Fruit fly (Drosophila melanogaster) whole organism, prepupa: ENCODE data around the gene CG17364.
A peak's percentile ranks its signal among the peaks of the same experiment; 100 is the strongest.

Experiments used
- CG10669 ChIP-seq: fragments of 200-800 bp; sonication (Bioruptor generic); optimal IDR thresholded peaks from 3 replicates; lab custom pipeline; 2018; ENCODE audit warnings: missing biosample characterization, mild to moderate bottlenecking, missing genetic modification characterization, moderate library complexity
- CG11294 ChIP-seq: fragments of 200-800 bp; sonication (Bioruptor generic); IDR thresholded peaks from 2 replicates; pipeline ENCODE4 v1.3.6; 2022; ENCODE audit warnings: missing biosample characterization, missing genetic modification characterization
- CG11902 ChIP-seq: fragments of 200-800 bp; sonication (Bioruptor generic); optimal IDR thresholded peaks from 3 replicates; lab custom pipeline; 2016; ENCODE audit warnings: missing biosample characterization, missing genetic modification characterization
- CG15336 ChIP-seq: fragments of 200-800 bp; sonication (Bioruptor generic); IDR thresholded peaks from 2 replicates; pipeline ENCODE4 v1.3.6; 2022; ENCODE audit warnings: missing biosample characterization, missing genetic modification characterization
- CG1621 ChIP-seq: fragments of 200-800 bp; sonication (Bioruptor generic); optimal IDR thresholded peaks from 3 replicates; lab custom pipeline; 2018; ENCODE audit warnings: missing biosample characterization, mild to moderate bottlenecking, missing genetic modification characterization
- CG16779 ChIP-seq: fragments of 200-800 bp; sonication (Bioruptor generic); optimal IDR thresholded peaks from 3 replicates; lab custom pipeline; 2017; ENCODE audit warnings: missing biosample characterization, mild to moderate bottlenecking, missing genetic modification characterization
- CG3032 ChIP-seq: fragments of 200-800 bp; optimal IDR thresholded peaks from 2 replicates; lab custom pipeline; 2019; ENCODE audit warnings: missing biosample characterization, mild to moderate bottlenecking, missing genetic modification characterization, moderate library complexity
- CG32006 ChIP-seq: fragments of 200-800 bp; sonication (Bioruptor generic); optimal IDR thresholded peaks from 3 replicates; lab custom pipeline; 2017; ENCODE audit warnings: missing biosample characterization, mild to moderate bottlenecking, missing genetic modification characterization
- CG34406 ChIP-seq: fragments of 200-800 bp; sonication (Bioruptor generic); optimal IDR thresholded peaks from 3 replicates; lab custom pipeline; 2016; ENCODE audit warnings: missing biosample characterization, missing genetic modification characterization
- CG3919 ChIP-seq: fragments of 200-800 bp; sonication (Bioruptor generic); optimal IDR thresholded peaks from 3 replicates; lab custom pipeline; 2016; ENCODE audit warnings: missing biosample characterization, missing genetic modification characterization
- CG6163 ChIP-seq: fragments of 200-800 bp; sonication (Bioruptor generic); IDR thresholded peaks from 3 replicates; pipeline ENCODE4 v1.3.6; 2022; ENCODE audit warnings: missing biosample characterization, missing genetic modification characterization
- CG6276 ChIP-seq: fragments of 200-800 bp; sonication (Bioruptor generic); optimal IDR thresholded peaks from 2 replicates; lab custom pipeline; 2017; ENCODE audit warnings: missing biosample characterization, mild to moderate bottlenecking, missing genetic modification characterization
- CG6808 ChIP-seq: fragments of 200-800 bp; sonication (Bioruptor generic); optimal IDR thresholded peaks from 3 replicates; lab custom pipeline; 2017; ENCODE audit warnings: missing biosample characterization, missing genetic modification characterization, mild to moderate bottlenecking, moderate library complexity, missing genetic modification reagents
- CG7368 ChIP-seq: fragments of 200-800 bp; sonication (Bioruptor generic); optimal IDR thresholded peaks from 3 replicates; lab custom pipeline; 2016; ENCODE audit warnings: missing biosample characterization, missing genetic modification characterization
- CG8319 ChIP-seq: fragments of 200-800 bp; sonication (Bioruptor generic); optimal IDR thresholded peaks from 3 replicates; lab custom pipeline; 2016; ENCODE audit warnings: missing biosample characterization, missing genetic modification characterization
- CG9139 ChIP-seq: fragments of 200-800 bp; sonication (Bioruptor generic); optimal IDR thresholded peaks from 3 replicates; lab custom pipeline; 2017; ENCODE audit warnings: missing biosample characterization, mild to moderate bottlenecking, missing genetic modification characterization
- Eip75B ChIP-seq: fragments of 200-800 bp; sonication (Bioruptor generic); optimal IDR thresholded peaks from 3 replicates; lab custom pipeline; 2016; ENCODE audit warnings: missing biosample characterization, missing genetic modification characterization
- Eip78C ChIP-seq: fragments of 200-800 bp; sonication (Bioruptor generic); peaks from one replicate; lab custom pipeline; 2016; ENCODE audit warnings: missing biosample characterization, missing genetic modification characterization
- Eip93F ChIP-seq: fragments of 200-800 bp; sonication (Bioruptor generic); optimal IDR thresholded peaks from 2 replicates; lab custom pipeline; 2016; ENCODE audit warnings: missing biosample characterization, mild to moderate bottlenecking, missing genetic modification characterization
- Ets96B ChIP-seq: fragments of 200-800 bp; optimal IDR thresholded peaks from 2 replicates; lab custom pipeline; 2019; ENCODE audit warnings: missing biosample characterization, mild to moderate bottlenecking, missing genetic modification characterization, moderate library complexity
- Hr38 ChIP-seq: sonication (Bioruptor generic); optimal IDR thresholded peaks from 2 replicates; lab custom pipeline; 2016; ENCODE audit warnings: missing biosample characterization, missing genetic modification characterization
- Hr39 ChIP-seq: fragments of 200-800 bp; sonication (Bioruptor generic); optimal IDR thresholded peaks from 2 replicates; lab custom pipeline; 2016; ENCODE audit warnings: missing biosample characterization, missing genetic modification characterization
- Lpt ChIP-seq: fragments of 200-800 bp; sonication (Bioruptor generic); optimal IDR thresholded peaks from 3 replicates; lab custom pipeline; 2016; ENCODE audit warnings: missing biosample characterization, missing genetic modification characterization
- OdsH ChIP-seq: fragments of 200-800 bp; sonication (Bioruptor generic); optimal IDR thresholded peaks from 3 replicates; lab custom pipeline; 2016; ENCODE audit warnings: missing biosample characterization, missing genetic modification characterization
- Smox ChIP-seq: fragments of 200-800 bp; sonication (Bioruptor generic); optimal IDR thresholded peaks from 3 replicates; lab custom pipeline; 2016; ENCODE audit warnings: missing biosample characterization, missing genetic modification characterization
- Sox14 ChIP-seq: fragments of 200-800 bp; sonication (Bioruptor generic); optimal IDR thresholded peaks from 3 replicates; lab custom pipeline; 2016; ENCODE audit warnings: missing biosample characterization, missing genetic modification characterization
- dac ChIP-seq: fragments of 200-800 bp; sonication (Bioruptor generic); optimal IDR thresholded peaks from 2 replicates; lab custom pipeline; 2017; ENCODE audit warnings: missing biosample characterization, mild to moderate bottlenecking, missing genetic modification characterization
- dsx ChIP-seq: fragments of 200-800 bp; optimal IDR thresholded peaks from 3 replicates; lab custom pipeline; 2019; ENCODE audit warnings: missing biosample characterization, mild to moderate bottlenecking, missing genetic modification characterization, moderate library complexity; ENCODE audit not compliant: poor library complexity, severe bottlenecking
- eg ChIP-seq: fragments of 200-800 bp; sonication (Bioruptor generic); IDR thresholded peaks from 3 replicates; pipeline ENCODE4 v1.3.6; 2022; ENCODE audit warnings: missing biosample characterization, missing genetic modification characterization
- esn ChIP-seq: fragments of 200-800 bp; sonication (Bioruptor generic); optimal IDR thresholded peaks from 2 replicates; lab custom pipeline; 2016; ENCODE audit warnings: missing biosample characterization, mild to moderate bottlenecking, missing genetic modification characterization, moderate library complexity
- fkh ChIP-seq: fragments of 200-800 bp; sonication (Bioruptor generic); optimal IDR thresholded peaks from 3 replicates; lab custom pipeline; 2017; ENCODE audit warnings: missing biosample characterization, mild to moderate bottlenecking, missing genetic modification characterization, moderate library complexity
- lz ChIP-seq: fragments of 200-800 bp; sonication (Bioruptor generic); optimal IDR thresholded peaks from 3 replicates; lab custom pipeline; 2016; ENCODE audit warnings: missing biosample characterization, missing genetic modification characterization
- net ChIP-seq: fragments of 200-800 bp; sonication (Bioruptor generic); optimal IDR thresholded peaks from 3 replicates; lab custom pipeline; 2016; ENCODE audit warnings: missing biosample characterization, missing genetic modification characterization
- pdm3 ChIP-seq: fragments of 200-800 bp; sonication (Bioruptor generic); optimal IDR thresholded peaks from 3 replicates; lab custom pipeline; 2016; ENCODE audit warnings: missing biosample characterization, missing genetic modification characterization
- salr ChIP-seq, 2 experiments: fragments of 200-800 bp; sonication (Bioruptor generic); optimal IDR thresholded peaks; 3 replicates each; lab custom pipeline; 2016 to 2018; ENCODE audit warnings: missing biosample characterization in 2 of 2, missing genetic modification characterization in 2 of 2, mild to moderate bottlenecking in 1 of 2
- spab ChIP-seq: fragments of 200-800 bp; sonication (Bioruptor generic); optimal IDR thresholded peaks from 2 replicates; lab custom pipeline; 2017; ENCODE audit warnings: missing biosample characterization, mild to moderate bottlenecking, missing genetic modification characterization, missing genetic modification reagents
- ss ChIP-seq, 2 experiments: fragments of 200-800 bp; sonication (Bioruptor generic); optimal IDR thresholded peaks; 2 replicates in 1 of 2; 3 replicates in 1 of 2; lab custom pipeline; 2017 to 2018; ENCODE audit warnings: mild to moderate bottlenecking in 2 of 2, missing biosample characterization in 2 of 2, missing genetic modification characterization in 2 of 2, moderate library complexity in 1 of 2
- topi ChIP-seq: fragments of 200-800 bp; sonication (Bioruptor generic); optimal IDR thresholded peaks from 3 replicates; lab custom pipeline; 2016; ENCODE audit warnings: missing biosample characterization, missing genetic modification characterization
- vri ChIP-seq: fragments of 200-800 bp; sonication (Bioruptor generic); optimal IDR thresholded peaks from 3 replicates; lab custom pipeline; 2016; ENCODE audit warnings: missing biosample characterization, mild to moderate bottlenecking, missing genetic modification characterization

Gene CG17364

DNA sequence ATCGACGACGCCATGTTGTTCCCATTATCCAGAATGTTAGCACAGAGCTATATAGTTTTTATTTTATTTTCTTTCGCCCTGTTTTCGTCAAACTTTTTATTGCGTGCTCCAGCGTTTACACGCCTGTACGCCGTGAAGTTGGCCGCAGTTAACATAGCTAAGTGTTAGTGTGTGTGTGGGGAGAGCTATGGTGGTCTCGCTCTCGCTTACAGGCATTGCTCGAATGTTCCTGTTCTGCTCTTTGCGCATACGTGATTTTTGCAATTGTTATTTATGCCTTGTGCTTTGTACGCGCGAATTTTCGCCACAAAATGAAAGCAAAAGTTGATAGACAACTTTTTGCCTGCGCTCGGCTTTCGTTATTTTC is 10.8 kb upstream of the CG17364 start (continued):
- TF ChIP-seq CG8319 (no peak), Smox (GFP tag; lab: Kevin White, UChicago) (no peak), CG34406 (GFP tag; lab: Kevin White, UChicago) (no peak)

DNA sequence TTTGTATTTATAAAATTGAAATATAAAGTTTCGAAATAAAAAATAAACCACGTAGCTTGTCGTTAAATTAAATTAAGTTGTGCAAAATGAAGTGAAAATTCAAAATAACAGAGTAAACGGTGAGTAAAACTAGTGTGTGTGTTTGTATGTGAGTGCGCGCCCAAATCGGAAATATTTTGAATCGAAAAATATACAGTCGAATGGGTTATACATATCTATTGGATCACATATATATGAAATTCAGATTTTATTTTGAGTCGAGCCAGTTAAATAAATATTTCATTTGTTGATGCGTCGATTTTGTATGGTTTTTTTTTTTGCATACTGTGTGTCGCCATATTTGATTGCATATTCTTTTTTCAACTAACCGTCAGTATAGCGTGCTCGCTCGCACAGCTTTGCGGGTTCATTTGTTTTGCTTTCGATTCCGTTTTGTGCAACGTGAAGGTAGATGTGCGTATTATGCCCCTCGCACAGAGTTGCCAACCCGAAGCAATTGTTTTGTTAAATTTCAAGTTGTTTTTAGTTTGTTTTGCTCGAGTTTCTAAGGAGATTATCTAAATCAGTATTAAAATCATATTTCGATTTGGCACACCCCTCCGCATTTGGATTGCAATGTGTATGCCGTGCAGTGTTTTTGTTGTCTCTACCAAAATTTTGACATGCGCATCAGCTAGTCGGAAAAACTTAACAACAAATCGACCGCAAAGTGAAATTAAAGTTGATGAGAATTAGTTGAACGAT is 10.3 kb upstream of the CG17364 start:
- TF ChIP-seq esn (GFP tag; lab: Kevin White, UChicago) (peak; percentile 52), CG11294 (GFP tag; lab: Robert Waterston, UW) (no peak), Hr39 (GFP tag; lab: Kevin White, UChicago) (peak; percentile 15), Ets96B (peak; percentile 31), dac (GFP tag; lab: Kevin White, UChicago) (peak; percentile 45), eg (GFP tag; lab: Robert Waterston, UW) (peak; percentile 63; the same call in 2 of the 3 replicates), topi (GFP tag; lab: Kevin White, UChicago) (peak; percentile 16), Smox (GFP tag; lab: Kevin White, UChicago) (peak; percentile 4), CG10669 (GFP tag; lab: Kevin White, UChicago) (peak; percentile 37), Sox14 (peak; percentile 47), Eip75B (GFP tag; lab: Kevin White, UChicago) (peak; percentile 41), CG7368 (GFP tag; lab: Kevin White, UChicago) (no peak), pdm3 (peak; percentile 15), Eip93F (GFP tag; lab: Kevin White, UChicago) (no peak), ss (GFP tag; optimal IDR thresholded peaks at IDR 0.05; lab: Kevin White, UChicago) (peak in 1 of 2 experiments; percentile 55), Hr38 (GFP tag; lab: Kevin White, UChicago) (no peak), CG16779 (peak; percentile 1), CG32006 (GFP tag; lab: Kevin White, UChicago) (peak; percentile 14), salr (GFP tag; optimal IDR thresholded peaks at IDR 0.05; lab: Kevin White, UChicago) (no peak), CG1621 (tag; lab: Kevin White, UChicago) (peak; percentile 34), Eip78C (GFP tag; lab: Kevin White, UChicago) (peak; percentile 55), lz (peak; percentile 23), net (no peak), CG6808 (peak; percentile 36), spab (GFP tag; lab: Kevin White, UChicago) (peak; percentile 8), CG6276 (GFP tag; lab: Kevin White, UChicago) (no peak), CG3032 (tag; lab: Kevin White, UChicago) (peak; percentile 22), CG6163 (GFP tag; lab: Robert Waterston, UW) (peak; percentile 75), fkh (GFP tag; lab: Kevin White, UChicago) (peak; percentile 30)

DNA sequence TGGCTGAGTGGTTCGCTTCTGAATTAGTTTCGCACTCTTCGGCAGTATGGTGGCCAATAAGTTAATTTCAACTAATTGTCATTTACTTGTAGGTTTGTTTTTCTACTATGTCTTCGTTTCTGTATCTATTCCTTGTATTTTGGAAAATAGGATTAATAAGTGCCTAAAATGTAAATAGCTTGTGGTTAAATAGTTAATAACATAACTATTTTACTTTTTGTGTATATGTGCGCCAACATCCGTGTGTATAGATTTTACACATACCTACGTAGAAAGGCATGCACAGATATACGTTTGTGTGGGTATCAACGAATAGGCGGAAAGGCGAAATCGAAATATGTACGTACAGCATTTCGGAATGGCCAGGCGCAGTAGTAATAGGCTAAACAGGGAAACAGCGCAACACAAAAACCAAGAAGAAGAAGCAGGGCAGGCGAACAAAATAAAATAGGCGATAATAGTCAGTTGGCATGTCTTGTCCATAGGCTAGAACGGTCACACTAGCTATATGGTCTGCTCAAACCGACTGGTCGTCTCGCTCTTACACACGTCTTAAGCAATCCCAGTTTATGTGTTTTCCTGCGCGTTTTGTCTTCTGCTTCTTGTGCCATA is 9.4 kb upstream of the CG17364 start:
- TF ChIP-seq Eip78C (GFP tag; lab: Kevin White, UChicago): peak; percentile 26
- no peak for TF ChIP-seq CG11902 (GFP tag; lab: Kevin White, UChicago)
- peak; percentile 41 for TF ChIP-seq vri (GFP tag; lab: Kevin White, UChicago)
- peak; percentile 28 for TF ChIP-seq Sox14
- TF ChIP-seq CG10669 (GFP tag; lab: Kevin White, UChicago): no peak
- TF ChIP-seq CG3919 (GFP tag; lab: Kevin White, UChicago): peak; percentile 5
- TF ChIP-seq CG9139 (GFP tag; lab: Kevin White, UChicago): no peak
- TF ChIP-seq CG6163 (GFP tag; lab: Robert Waterston, UW): peak; percentile 98
- peak; percentile 33; the same call in 1 of the 2 replicates for TF ChIP-seq CG15336 (GFP tag; lab: Robert Waterston, UW)
- TF ChIP-seq Lpt: peak; percentile 12
- TF ChIP-seq Ets96B: no peak
- TF ChIP-seq ss (GFP tag; optimal IDR thresholded peaks at IDR 0.05; lab: Kevin White, UChicago): peak; percentile 4 to 22
- peak; percentile 34 for TF ChIP-seq CG1621 (tag; lab: Kevin White, UChicago)
- no peak for TF ChIP-seq OdsH
- TF ChIP-seq dsx: peak; percentile 31
